Worm (Caenorhabditis elegans): ENCODE data around the gene F55A4.13.

DNA sequence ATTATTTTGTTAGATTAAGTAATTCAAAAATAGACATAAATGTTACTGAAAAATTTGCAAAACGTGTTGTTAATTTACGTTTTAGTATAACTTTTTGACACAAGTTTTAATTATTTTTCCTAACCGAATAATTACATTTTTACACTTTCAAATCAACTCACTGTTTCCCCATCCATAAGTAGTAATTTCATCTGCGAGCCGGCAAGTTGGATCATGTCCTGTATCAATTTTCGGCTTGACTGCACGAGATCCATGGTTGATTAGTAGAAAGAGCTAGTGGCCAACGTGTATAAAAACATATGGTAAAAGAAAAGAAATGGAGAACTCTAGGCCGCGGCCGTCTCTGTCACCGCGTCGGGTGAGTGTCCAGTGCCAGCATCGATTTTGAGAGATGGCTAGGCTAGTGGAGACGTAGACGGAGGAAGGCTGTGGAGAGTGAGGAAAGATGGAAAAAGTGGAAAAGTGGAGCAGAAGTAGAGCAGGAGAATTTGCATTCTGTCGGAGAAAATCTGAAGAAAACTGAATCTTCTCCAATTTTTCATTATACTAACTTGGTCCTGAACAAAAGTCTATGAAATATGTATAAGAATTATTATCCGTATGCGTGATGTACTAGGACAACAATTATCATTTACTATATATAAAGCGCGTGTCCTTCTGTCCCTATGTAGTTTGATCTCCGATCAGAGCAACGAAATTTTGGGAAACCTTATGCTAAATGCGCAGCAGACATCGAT lies 42.7 kb downstream of the F55A4.13 start, which contains the start of gene vps-45:
- TF ChIP-seq unc-39 (tag; optimal IDR thresholded peaks at IDR 0.05) (no peak), unc-55 (GFP tag; optimal IDR thresholded peaks at IDR 0.05) (peak; percentile 75), nhr-12 (tag; optimal IDR thresholded peaks at IDR 0.05) (no peak), peb-1 (tag; optimal IDR thresholded peaks at IDR 0.05) (no peak), ZK546.5 (tag; optimal IDR thresholded peaks at IDR 0.05) (no peak), nhr-237 (tag; optimal IDR thresholded peaks at IDR 0.05) (no peak), lin-13 (GFP tag; optimal IDR thresholded peaks at IDR 0.05) (peak; percentile 30), dmd-4 (tag; optimal IDR thresholded peaks at IDR 0.05) (no peak), skn-1 (tag; optimal IDR thresholded peaks at IDR 0.05) (no peak), elt-1 (tag; optimal IDR thresholded peaks at IDR 0.05) (no peak), aly-2 (tag; optimal IDR thresholded peaks at IDR 0.05) (no peak), mbf-1 (tag; optimal IDR thresholded peaks at IDR 0.05) (no peak)

Data from whole organism, L2 larva.